Worm (Caenorhabditis elegans) whole organism, late embryonic: ENCODE measurements around the gene pqn-41.

Experiments
- C08G9.2 ChIP-seq: sonication (generic microtip); optimal IDR thresholded peaks from 2 replicates; lab custom pipeline; 2016; ENCODE audit warnings: mild to moderate bottlenecking, missing genetic modification characterization, moderate library complexity, missing compliant biosample characterization
- T23F11.4 ChIP-seq: fragments of 200-800 bp; sonication (Bioruptor generic); optimal IDR thresholded peaks from 2 replicates; lab custom pipeline; 2018; ENCODE audit warnings: mild to moderate bottlenecking, missing genetic modification characterization, missing compliant biosample characterization
- ceh-9 ChIP-seq: sonication (generic microtip); optimal IDR thresholded peaks from 2 replicates; lab custom pipeline; 2016; ENCODE audit warnings: mild to moderate bottlenecking, missing genetic modification characterization, inconsistent platforms, missing compliant biosample characterization
- fkh-6 ChIP-seq: sonication (generic microtip); optimal IDR thresholded peaks from 2 replicates; lab custom pipeline; 2016; ENCODE audit warnings: missing genetic modification characterization, missing compliant biosample characterization
- nfya-1 ChIP-seq: sonication (generic microtip); optimal IDR thresholded peaks from 2 replicates; lab custom pipeline; 2017; ENCODE audit warnings: missing genetic modification characterization, mild to moderate bottlenecking, missing compliant biosample characterization, antibody characterized with exemption, moderate library complexity

ce11 chrIII:1880221-1880620 lies 25.5 kb upstream of the pqn-41 start:
- TF ChIP-seq C08G9.2 (tag; lab: Kevin White, UChicago) (no peak), nfya-1 (tag; lab: Kevin White, UChicago) (no peak), ceh-9 (tag; lab: Kevin White, UChicago) (no peak), fkh-6 (tag; lab: Kevin White, UChicago) (no peak), T23F11.4 (GFP tag; lab: Kevin White, UChicago) (no peak)
